Fruit fly (Drosophila melanogaster): ENCODE data around the gene alpha-Est2.

Gene alpha-Est2

dm6 chr3R:7591189-7591588 is 49.6 kb downstream of the alpha-Est2 start (continued):
- TF ChIP-seq CG1233 (GFP tag; optimal IDR thresholded peaks at IDR 0.05) (peak; percentile 8), kay (GFP tag; optimal IDR thresholded peaks at IDR 0.05) (no peak), CG14050 (GFP tag; IDR thresholded peaks at IDR 0.05) (peak; percentile 37; the same call in 2 of the 3 replicates), Hr3 (GFP tag; optimal IDR thresholded peaks at IDR 0.05) (peak; percentile 10), ind (GFP tag; optimal IDR thresholded peaks at IDR 0.05) (peak; percentile 34), ssp (GFP tag; IDR thresholded peaks at IDR 0.05) (0 out of 2 replicates have a peak, but pooled peaks have one; percentile 11), Bteb2 (GFP tag; optimal IDR thresholded peaks at IDR 0.05) (no peak), Bdp1 (GFP tag; optimal IDR thresholded peaks at IDR 0.05) (no peak), CG4424 (GFP tag; optimal IDR thresholded peaks at IDR 0.05) (peak; percentile 39), Ets97D (GFP tag; optimal IDR thresholded peaks at IDR 0.05) (no peak), CG1792 (GFP tag; optimal IDR thresholded peaks at IDR 0.05) (no peak), CG16863 (GFP tag; optimal IDR thresholded peaks at IDR 0.05) (no peak), hkb (optimal IDR thresholded peaks at IDR 0.05) (no peak), hkb (GFP tag; IDR thresholded peaks at IDR 0.05) (no peak), CG13624 (GFP tag; optimal IDR thresholded peaks at IDR 0.05) (no peak), CG8388 (GFP tag; optimal IDR thresholded peaks at IDR 0.05) (no peak), org-1 (GFP tag; optimal IDR thresholded peaks at IDR 0.05) (peak; percentile 17), slbo (GFP tag; IDR thresholded peaks at IDR 0.05) (peak; percentile 56), CrebB (tag; optimal IDR thresholded peaks at IDR 0.05) (no peak), Lim3 (GFP tag; IDR thresholded peaks at IDR 0.05) (no peak), Rfx (GFP tag; IDR thresholded peaks at IDR 0.05) (peak; percentile 55; the same call in 1 of the 2 replicates), CG16815 (GFP tag; optimal IDR thresholded peaks at IDR 0.05) (no peak), toy (GFP tag; IDR thresholded peaks at IDR 0.05) (0 out of 2 replicates have a peak, but pooled peaks have one; percentile 8), BtbVII (GFP tag; optimal IDR thresholded peaks at IDR 0.05) (peak; percentile 14), CG8290 (GFP tag; optimal IDR thresholded peaks at IDR 0.05) (no peak), CG8290 (tag; optimal IDR thresholded peaks at IDR 0.05) (no peak), Hmr (GFP tag; optimal IDR thresholded peaks at IDR 0.05) (peak; percentile 54), CG11456 (GFP tag; IDR thresholded peaks at IDR 0.05) (0 out of 3 replicates have a peak, but pooled peaks have one; percentile 10), cwo (GFP tag; optimal IDR thresholded peaks at IDR 0.05) (peak; percentile 14), CG8359 (GFP tag; optimal IDR thresholded peaks at IDR 0.05; ENCODE audit: borderline replicate concordance) (no peak), ERR (GFP tag; optimal IDR thresholded peaks at IDR 0.05) (no peak), nmo (GFP tag; optimal IDR thresholded peaks at IDR 0.05) (peak; percentile 31), Sox102F (GFP tag; optimal IDR thresholded peaks at IDR 0.05) (peak; percentile 55), CG3838 (GFP tag; optimal IDR thresholded peaks at IDR 0.05) (no peak), Side (GFP tag; optimal IDR thresholded peaks at IDR 0.05) (no peak), gce (GFP tag; IDR thresholded peaks at IDR 0.05) (no peak), CG2116 (GFP tag; optimal IDR thresholded peaks at IDR 0.05) (no peak), CG17385 (GFP tag; optimal IDR thresholded peaks at IDR 0.05) (peak; percentile 34), CG4730 (GFP tag; IDR thresholded peaks at IDR 0.05) (0 out of 2 replicates have a peak, but pooled peaks have one; percentile 9), fd3F (GFP tag; optimal IDR thresholded peaks at IDR 0.05) (no peak), mirr (GFP tag; optimal IDR thresholded peaks at IDR 0.05) (no peak), CG12071 (GFP tag; optimal IDR thresholded peaks at IDR 0.05) (no peak), CG12769 (tag; optimal IDR thresholded peaks at IDR 0.05) (peak; percentile 0), CG13775 (GFP tag; optimal IDR thresholded peaks at IDR 0.05) (no peak), CG15011 (GFP tag; optimal IDR thresholded peaks at IDR 0.05) (no peak), CG12942 (GFP tag; optimal IDR thresholded peaks at IDR 0.05) (no peak), CG31224 (GFP tag; IDR thresholded peaks at IDR 0.05) (no peak), CG31441 (GFP tag; IDR thresholded peaks at IDR 0.05) (peak; percentile 43), az2 (GFP tag; optimal IDR thresholded peaks at IDR 0.05) (peak; percentile 9), CG32772 (GFP tag; IDR thresholded peaks at IDR 0.05) (no peak), tin (GFP tag; optimal IDR thresholded peaks at IDR 0.05) (no peak), CG15514 (GFP tag; optimal IDR thresholded peaks at IDR 0.05) (peak; percentile 21)

Data from whole organism, embryonic.